Worm (Caenorhabditis elegans) whole organism, dauer: ENCODE data around the gene Y43B11AR.3.

ENCODE experiments used
- unc-62 ChIP-seq: sonication (generic microtip); optimal IDR thresholded peaks from 2 replicates; lab custom pipeline; 2017; ENCODE audit warnings: missing biosample characterization, missing genetic modification reagents, missing genetic modification characterization

The Y43B11AR.3 gene

DNA sequence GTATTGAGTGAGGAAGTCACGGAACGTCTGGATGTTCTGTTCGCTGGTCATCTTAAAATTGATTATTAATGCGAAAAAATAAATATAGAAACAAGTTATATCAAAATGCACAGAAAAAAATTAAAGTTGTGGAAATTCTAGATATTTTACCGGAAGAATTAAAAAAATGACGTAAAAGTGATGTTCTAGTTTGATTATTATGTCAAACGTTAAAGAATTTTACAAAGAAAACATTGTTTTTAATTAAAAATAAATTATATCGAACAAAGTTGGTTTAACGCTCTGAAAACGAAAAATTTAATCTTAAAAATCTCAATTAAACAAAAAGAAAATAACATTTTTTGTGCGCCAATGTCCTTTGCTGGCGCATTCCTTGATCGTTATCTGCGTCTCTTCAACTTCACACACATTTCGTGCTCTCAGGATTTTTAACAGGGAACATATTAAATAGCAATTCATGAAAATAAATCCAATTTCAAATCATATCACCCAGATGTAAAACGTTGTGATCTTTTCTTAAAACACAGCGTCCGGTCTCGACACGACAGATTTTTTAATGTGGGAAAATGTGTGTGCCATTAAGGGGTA is 38.9 kb downstream of the Y43B11AR.3 start, which contains the start of gene tin-9.1:
TSS of gene tin-9.1 (minus strand) at position 51 of the 588 bp plus-strand sequence.
- no peak for TF ChIP-seq unc-62 (GFP tag; lab: Kevin White, UChicago)

DNA sequence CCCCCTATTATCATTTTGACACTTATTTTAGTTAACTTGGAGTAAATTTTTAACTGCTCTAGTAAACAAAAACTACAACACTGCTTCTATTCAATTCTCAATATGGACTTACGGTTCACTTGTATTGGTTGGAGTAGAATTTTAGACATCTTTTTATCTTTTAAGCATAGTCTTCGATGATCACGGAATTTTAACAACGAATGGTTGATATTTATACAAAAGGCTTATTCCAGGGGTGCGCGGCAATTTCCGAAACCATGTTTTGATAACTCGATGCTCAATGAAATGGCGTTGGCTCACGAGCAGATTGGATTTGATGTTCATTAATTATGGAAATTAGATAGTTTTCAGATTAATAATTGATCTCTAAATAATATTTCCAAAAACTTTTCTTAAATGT is 40.1 kb downstream of the Y43B11AR.3 start:
- no peak for TF ChIP-seq unc-62 (GFP tag; lab: Kevin White, UChicago)

DNA sequence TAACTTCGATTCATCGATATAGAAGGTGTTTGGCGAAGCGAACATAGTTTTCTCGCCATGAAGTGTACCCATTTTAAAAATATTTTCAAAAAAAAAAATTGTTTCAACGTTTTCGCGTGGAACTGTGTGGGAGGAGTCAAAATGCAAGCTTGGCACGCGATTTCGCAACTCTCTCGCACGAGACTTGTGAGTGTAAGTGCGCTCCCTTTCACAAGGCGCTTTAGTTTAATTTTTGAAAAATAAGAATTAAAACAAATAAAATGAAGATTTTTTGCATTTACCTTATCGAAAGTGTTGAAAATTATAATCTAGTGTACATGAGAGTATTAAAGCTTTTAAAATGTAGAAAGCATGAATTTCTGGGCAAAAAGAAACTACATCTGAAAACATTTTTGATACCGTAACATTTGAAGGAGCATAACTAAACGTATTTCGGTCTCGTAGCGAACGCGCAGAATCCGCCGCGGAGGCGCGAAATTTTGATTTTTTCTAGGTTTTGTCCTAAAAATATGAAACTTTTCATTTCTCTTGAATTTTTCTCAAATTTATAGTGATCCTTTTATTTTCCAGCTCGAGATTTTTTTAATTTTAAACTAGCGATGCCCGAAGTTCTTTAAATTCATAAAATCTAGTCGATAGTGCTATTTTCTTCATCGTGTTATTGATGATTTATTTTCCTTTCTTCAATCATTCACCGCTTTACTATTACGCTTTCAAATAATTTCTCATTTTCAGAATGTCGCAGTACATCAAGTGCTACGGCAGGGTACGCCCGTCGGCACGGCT is 43.8 kb downstream of the Y43B11AR.3 start, which contains the start of the genes cogc-2 and klp-18:
TSS of gene cogc-2 (minus strand) at position 105 of the 786 bp plus-strand sequence.
TSS of gene klp-18 (plus strand) at position 736 of the 786 bp plus-strand sequence.
- TF ChIP-seq unc-62 (GFP tag; lab: Kevin White, UChicago): no peak

DNA sequence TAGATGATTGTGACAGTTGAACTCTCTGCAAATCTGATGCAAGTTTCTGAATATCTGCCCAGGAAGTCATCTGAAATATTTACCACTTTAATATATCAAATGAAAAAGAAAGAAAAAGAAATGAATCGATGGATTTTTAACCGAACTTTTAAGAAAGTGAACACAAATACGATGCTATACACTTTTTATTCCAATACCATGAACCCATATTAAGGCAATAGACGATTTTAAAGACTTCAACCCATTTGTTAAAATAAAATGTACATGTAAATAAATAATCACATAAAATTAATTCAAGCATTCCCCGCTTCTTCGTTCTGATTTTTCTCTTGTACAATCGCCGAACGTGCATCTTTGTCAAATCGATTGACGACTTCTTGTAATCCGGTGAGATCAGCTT is 46.7 kb downstream of the Y43B11AR.3 start, which contains the start of gene ufl-1:
TSS of gene ufl-1 (minus strand) at position 70 of the 400 bp plus-strand sequence.
- TF ChIP-seq unc-62 (GFP tag; lab: Kevin White, UChicago): no peak

DNA sequence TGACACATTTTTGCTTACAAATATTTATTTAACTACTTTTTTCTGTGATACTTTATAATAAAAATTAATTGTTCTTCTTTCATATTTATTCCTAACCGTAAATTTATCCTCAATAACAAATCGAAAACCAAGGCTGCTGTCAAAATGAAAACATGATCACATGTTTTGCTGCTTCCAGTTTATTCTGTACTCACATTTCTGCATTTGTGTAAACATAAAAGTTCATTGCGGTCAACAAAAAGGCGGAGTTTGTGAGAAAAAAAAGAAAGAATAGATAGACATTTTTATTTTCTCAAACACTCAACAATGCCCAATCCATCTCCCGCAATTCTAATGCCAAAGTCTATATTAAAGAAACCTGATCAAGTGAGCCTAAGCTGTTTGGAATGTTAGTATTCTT is 47.7 kb downstream of the Y43B11AR.3 start, which contains the start of gene C06G3.3:
TSS of gene C06G3.3 (plus strand) at position 301 of the 400 bp plus-strand sequence.
- no peak for TF ChIP-seq unc-62 (GFP tag; lab: Kevin White, UChicago)

DNA sequence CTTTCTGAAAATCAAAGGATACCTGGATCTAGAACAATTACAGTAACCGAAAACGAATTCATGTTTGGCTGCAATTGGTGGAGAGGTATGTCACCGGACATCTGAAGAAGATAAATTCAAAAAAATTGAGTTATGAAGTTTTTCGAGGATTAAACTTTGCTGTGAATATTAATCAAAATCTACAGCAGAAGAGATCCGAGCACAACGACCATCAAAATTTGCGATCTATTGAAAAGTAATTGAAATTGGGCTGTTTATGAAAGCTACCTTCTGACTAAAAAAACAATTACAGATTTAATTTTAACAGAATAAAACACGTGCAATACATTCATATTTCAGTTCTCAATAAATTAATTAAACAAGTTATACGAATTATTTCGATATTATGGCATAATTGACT is 51.1 kb downstream of the Y43B11AR.3 start, which contains the start of gene C06G3.8:
TSS of gene C06G3.8 (minus strand) at position 101 of the 400 bp plus-strand sequence.
- TF ChIP-seq unc-62 (GFP tag; lab: Kevin White, UChicago): no peak
